Worm (Caenorhabditis elegans) whole organism, L2 larva: ENCODE measurements around the gene C18E9.8.
A peak's percentile ranks its signal among the peaks of the same experiment; 100 is the strongest.

Experiments used
- ama-1 ChIP-seq: fragments of 150-350 bp; optimal IDR thresholded peaks from 2 replicates; lab custom pipeline; 2018; ENCODE audit warnings: inconsistent platforms
- mdl-1 ChIP-seq, 2 experiments: fragments of 150-350 bp in 1 of 2; sonication (generic microtip) in 1 of 2; optimal IDR thresholded peaks; 2 replicates each; lab custom pipeline; 2017; ENCODE audit warnings: missing biosample characterization in 2 of 2, missing genetic modification characterization in 2 of 2
- nhr-10 ChIP-seq: sonication (generic microtip); optimal IDR thresholded peaks from 2 replicates; lab custom pipeline; 2017; ENCODE audit warnings: missing biosample characterization, missing genetic modification characterization
- nhr-25 ChIP-seq: fragments of 150-350 bp; sonication (generic microtip); optimal IDR thresholded peaks from 3 replicates; lab custom pipeline; 2014; ENCODE audit warnings: missing biosample characterization, missing genetic modification characterization

ce11 chrII:9013341-9013740, 25.5 kb upstream of the C18E9.8 start:
- TF ChIP-seq nhr-10 (tag; lab: Kevin White, UChicago) = no peak
- TF ChIP-seq nhr-25 (tag; lab: Kevin White, UChicago) = no peak
- no peak for TF ChIP-seq ama-1 (lab: Kevin White, UChicago)
- peak in 1 of 2 experiments; percentile 22 for TF ChIP-seq mdl-1 (tag; optimal IDR thresholded peaks at IDR 0.05; lab: Kevin White, UChicago)
